Fruit fly (Drosophila melanogaster): ENCODE results near the gene Zip71B.

Gene Zip71B

DNA sequence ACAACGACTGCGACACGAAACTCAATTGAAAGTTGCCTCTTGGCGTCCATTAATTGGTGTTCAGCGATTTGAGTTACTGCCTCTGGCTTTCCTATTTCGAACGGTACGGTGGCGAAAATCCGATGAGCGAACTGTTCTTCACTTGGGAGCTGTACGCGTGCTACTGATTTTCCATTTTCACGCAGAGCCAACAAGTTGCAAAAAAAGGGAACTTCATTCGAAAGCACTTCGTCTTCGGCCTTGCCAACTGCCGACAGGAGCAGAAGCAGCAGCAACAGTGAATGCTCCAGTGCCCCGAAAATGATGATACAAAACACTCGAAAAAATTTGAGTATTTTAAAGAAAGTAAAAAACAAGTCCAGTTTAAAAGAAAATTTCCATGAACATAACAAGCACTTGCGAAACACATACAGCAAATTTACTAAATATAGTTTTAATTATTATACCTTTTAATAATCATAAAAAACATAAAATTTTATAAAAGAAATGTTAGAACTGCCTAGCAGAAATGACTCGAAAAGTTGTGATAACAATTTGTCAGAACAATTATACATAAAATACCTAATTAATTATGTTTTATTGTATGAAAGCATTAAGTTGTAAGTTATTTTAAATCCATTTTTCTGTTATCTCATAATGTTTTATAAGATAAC lies 42.1 kb downstream of the Zip71B start (continued):
- TF ChIP-seq Bteb2 (GFP tag; optimal IDR thresholded peaks at IDR 0.05) (no peak), exex (tag; optimal IDR thresholded peaks at IDR 0.05) (peak; percentile 3), CG9932 (GFP tag; IDR thresholded peaks at IDR 0.05) (no peak), cg (GFP tag; optimal IDR thresholded peaks at IDR 0.05) (no peak), ase (GFP tag; IDR thresholded peaks at IDR 0.05) (no peak), knrl (GFP tag; IDR thresholded peaks at IDR 0.05; ENCODE audit: partially characterized antibody) (no peak), eve (GFP tag; optimal IDR thresholded peaks at IDR 0.05) (no peak), CG12104 (GFP tag; optimal IDR thresholded peaks at IDR 0.05) (peak; percentile 21), crol (GFP tag; IDR thresholded peaks at IDR 0.05) (no peak), CG31224 (GFP tag; IDR thresholded peaks at IDR 0.05) (no peak), sr (GFP tag; IDR thresholded peaks at IDR 0.05) (no peak), CG13287 (GFP tag; IDR thresholded peaks at IDR 0.05; ENCODE audit: partially characterized antibody) (no peak; the same call in 1 of the 2 replicates), CG13123 (GFP tag; optimal IDR thresholded peaks at IDR 0.05) (no peak), CG30431 (GFP tag; optimal IDR thresholded peaks at IDR 0.05) (no peak), Dfd (GFP tag; optimal IDR thresholded peaks at IDR 0.05) (no peak), CG11695 (GFP tag; IDR thresholded peaks at IDR 0.05) (no peak), slp2 (GFP tag; optimal IDR thresholded peaks at IDR 0.05) (no peak), her (GFP tag; optimal IDR thresholded peaks at IDR 0.05) (no peak), Hsf (GFP tag; optimal IDR thresholded peaks at IDR 0.05) (no peak), Ets97D (GFP tag; optimal IDR thresholded peaks at IDR 0.05) (no peak), mam (GFP tag; optimal IDR thresholded peaks at IDR 0.05) (no peak), yki (optimal IDR thresholded peaks at IDR 0.05) (no peak), CG12769 (tag; optimal IDR thresholded peaks at IDR 0.05) (no peak), CG8281 (tag; optimal IDR thresholded peaks at IDR 0.05) (no peak), bigmax (GFP tag; optimal IDR thresholded peaks at IDR 0.05) (no peak), Ptx1 (GFP tag; IDR thresholded peaks at IDR 0.05) (no peak), pzg (GFP tag; optimal IDR thresholded peaks at IDR 0.05) (no peak), cwo (GFP tag; optimal IDR thresholded peaks at IDR 0.05) (peak; percentile 56), Bgb (GFP tag; IDR thresholded peaks at IDR 0.05; ENCODE audit: partially characterized antibody) (no peak), CG9609 (GFP tag; optimal IDR thresholded peaks at IDR 0.05) (no peak), cas (GFP tag; IDR thresholded peaks at IDR 0.05) (no peak), Rfx (GFP tag; IDR thresholded peaks at IDR 0.05) (no peak), Dref (GFP tag; IDR thresholded peaks at IDR 0.05) (no peak), CG12236 (GFP tag; optimal IDR thresholded peaks at IDR 0.05) (no peak), pita (GFP tag; optimal IDR thresholded peaks at IDR 0.05) (no peak), CG7786 (GFP tag; optimal IDR thresholded peaks at IDR 0.05) (no peak), schlank (tag; optimal IDR thresholded peaks at IDR 0.05) (no peak), CG4854 (GFP tag; optimal IDR thresholded peaks at IDR 0.05) (no peak), CG6654 (GFP tag; optimal IDR thresholded peaks at IDR 0.05) (no peak), CG17612 (GFP tag; IDR thresholded peaks at IDR 0.05) (no peak), gce (GFP tag; IDR thresholded peaks at IDR 0.05) (no peak), CG10267 (tag; optimal IDR thresholded peaks at IDR 0.05) (peak; percentile 44), CG30403 (GFP tag; optimal IDR thresholded peaks at IDR 0.05) (peak; percentile 29), Dek (tag; optimal IDR thresholded peaks at IDR 0.05) (peak; percentile 26), sug (tag; optimal IDR thresholded peaks at IDR 0.05) (peak; percentile 40), hb (GFP tag; IDR thresholded peaks at IDR 0.05; ENCODE audit: partially characterized antibody) (no peak), CG11560 (tag; IDR thresholded peaks at IDR 0.05) (no peak), unpg (GFP tag; optimal IDR thresholded peaks at IDR 0.05) (no peak), CG8478 (optimal IDR thresholded peaks at IDR 0.05) (no peak), CG8388 (GFP tag; optimal IDR thresholded peaks at IDR 0.05) (peak; percentile 10), CG14710 (tag; optimal IDR thresholded peaks at IDR 0.05) (no peak), zfh2 (GFP tag; optimal IDR thresholded peaks at IDR 0.05) (no peak)
